Fruit fly (Drosophila melanogaster) whole organism, prepupa: ENCODE measurements around the gene ORMDL.

Source experiments
- Blimp-1 ChIP-seq: fragments of 200-800 bp; sonication (Bioruptor generic); optimal IDR thresholded peaks from 3 replicates; lab custom pipeline; 2017; ENCODE audit warnings: missing biosample characterization, missing genetic modification characterization, mild to moderate bottlenecking, moderate library complexity, missing genetic modification reagents
- CG10631 ChIP-seq: fragments of 200-800 bp; sonication (Bioruptor generic); optimal IDR thresholded peaks from 2 replicates; lab custom pipeline; 2016; ENCODE audit warnings: missing biosample characterization, missing genetic modification characterization
- CG10669 ChIP-seq: fragments of 200-800 bp; sonication (Bioruptor generic); optimal IDR thresholded peaks from 3 replicates; lab custom pipeline; 2018; ENCODE audit warnings: missing biosample characterization, mild to moderate bottlenecking, missing genetic modification characterization, moderate library complexity
- CG11294 ChIP-seq: fragments of 200-800 bp; sonication (Bioruptor generic); IDR thresholded peaks from 2 replicates; pipeline ENCODE4 v1.3.6; 2022; ENCODE audit warnings: missing biosample characterization, missing genetic modification characterization
- CG11762 ChIP-seq: fragments of 200-800 bp; sonication (Bioruptor generic); optimal IDR thresholded peaks from 3 replicates; lab custom pipeline; 2016; ENCODE audit warnings: missing biosample characterization, missing genetic modification characterization; ENCODE audit not compliant: insufficient read depth
- CG11902 ChIP-seq: fragments of 200-800 bp; sonication (Bioruptor generic); optimal IDR thresholded peaks from 3 replicates; lab custom pipeline; 2016; ENCODE audit warnings: missing biosample characterization, missing genetic modification characterization
- CG15336 ChIP-seq: fragments of 200-800 bp; sonication (Bioruptor generic); IDR thresholded peaks from 2 replicates; pipeline ENCODE4 v1.3.6; 2022; ENCODE audit warnings: missing biosample characterization, missing genetic modification characterization
- CG1621 ChIP-seq: fragments of 200-800 bp; sonication (Bioruptor generic); optimal IDR thresholded peaks from 3 replicates; lab custom pipeline; 2018; ENCODE audit warnings: missing biosample characterization, mild to moderate bottlenecking, missing genetic modification characterization
- CG16779 ChIP-seq: fragments of 200-800 bp; sonication (Bioruptor generic); optimal IDR thresholded peaks from 3 replicates; lab custom pipeline; 2017; ENCODE audit warnings: missing biosample characterization, mild to moderate bottlenecking, missing genetic modification characterization
- CG3032 ChIP-seq: fragments of 200-800 bp; optimal IDR thresholded peaks from 2 replicates; lab custom pipeline; 2019; ENCODE audit warnings: missing biosample characterization, mild to moderate bottlenecking, missing genetic modification characterization, moderate library complexity
- CG31627 ChIP-seq: fragments of 200-800 bp; sonication (Bioruptor generic); optimal IDR thresholded peaks from 3 replicates; lab custom pipeline; 2016; ENCODE audit warnings: missing biosample characterization, missing genetic modification characterization
- CG32006 ChIP-seq: fragments of 200-800 bp; sonication (Bioruptor generic); optimal IDR thresholded peaks from 3 replicates; lab custom pipeline; 2017; ENCODE audit warnings: missing biosample characterization, mild to moderate bottlenecking, missing genetic modification characterization
- CG34406 ChIP-seq: fragments of 200-800 bp; sonication (Bioruptor generic); optimal IDR thresholded peaks from 3 replicates; lab custom pipeline; 2016; ENCODE audit warnings: missing biosample characterization, missing genetic modification characterization
- CG3919 ChIP-seq: fragments of 200-800 bp; sonication (Bioruptor generic); optimal IDR thresholded peaks from 3 replicates; lab custom pipeline; 2016; ENCODE audit warnings: missing biosample characterization, missing genetic modification characterization
- CG4318 ChIP-seq: fragments of 200-800 bp; sonication (Bioruptor generic); optimal IDR thresholded peaks from 3 replicates; lab custom pipeline; 2017; ENCODE audit warnings: missing biosample characterization, mild to moderate bottlenecking, missing genetic modification characterization
- CG6163 ChIP-seq: fragments of 200-800 bp; sonication (Bioruptor generic); IDR thresholded peaks from 3 replicates; pipeline ENCODE4 v1.3.6; 2022; ENCODE audit warnings: missing biosample characterization, missing genetic modification characterization
- CG6276 ChIP-seq: fragments of 200-800 bp; sonication (Bioruptor generic); optimal IDR thresholded peaks from 2 replicates; lab custom pipeline; 2017; ENCODE audit warnings: missing biosample characterization, mild to moderate bottlenecking, missing genetic modification characterization
- CG6792 ChIP-seq: fragments of 200-800 bp; sonication (Bioruptor generic); optimal IDR thresholded peaks from 3 replicates; lab custom pipeline; 2016; ENCODE audit warnings: missing biosample characterization, missing genetic modification characterization
- CG7368 ChIP-seq: fragments of 200-800 bp; sonication (Bioruptor generic); optimal IDR thresholded peaks from 3 replicates; lab custom pipeline; 2016; ENCODE audit warnings: missing biosample characterization, missing genetic modification characterization
- CG8119 ChIP-seq: fragments of 200-800 bp; sonication (Bioruptor generic); IDR thresholded peaks from 3 replicates; pipeline ENCODE4 v1.3.6; 2022; ENCODE audit warnings: missing biosample characterization, missing genetic modification characterization
- CG9139 ChIP-seq: fragments of 200-800 bp; sonication (Bioruptor generic); optimal IDR thresholded peaks from 3 replicates; lab custom pipeline; 2017; ENCODE audit warnings: missing biosample characterization, mild to moderate bottlenecking, missing genetic modification characterization
- Eip78C ChIP-seq: fragments of 200-800 bp; sonication (Bioruptor generic); peaks from one replicate; lab custom pipeline; 2016; ENCODE audit warnings: missing biosample characterization, missing genetic modification characterization
- Ets21C ChIP-seq: fragments of 200-800 bp; sonication (Bioruptor generic); optimal IDR thresholded peaks from 3 replicates; lab custom pipeline; 2016; ENCODE audit warnings: missing biosample characterization, missing genetic modification characterization
- Ets96B ChIP-seq: fragments of 200-800 bp; optimal IDR thresholded peaks from 2 replicates; lab custom pipeline; 2019; ENCODE audit warnings: missing biosample characterization, mild to moderate bottlenecking, missing genetic modification characterization, moderate library complexity
- Gug ChIP-seq: fragments of 200-800 bp; sonication (Bioruptor generic); IDR thresholded peaks from 2 replicates; pipeline ENCODE4 v1.3.6; 2022; ENCODE audit warnings: missing biosample characterization, missing genetic modification characterization
- Hr38 ChIP-seq: sonication (Bioruptor generic); optimal IDR thresholded peaks from 2 replicates; lab custom pipeline; 2016; ENCODE audit warnings: missing biosample characterization, missing genetic modification characterization
- Hr39 ChIP-seq: fragments of 200-800 bp; sonication (Bioruptor generic); optimal IDR thresholded peaks from 2 replicates; lab custom pipeline; 2016; ENCODE audit warnings: missing biosample characterization, missing genetic modification characterization
- Hr4 ChIP-seq: fragments of 200-800 bp; sonication (Bioruptor generic); optimal IDR thresholded peaks from 3 replicates; lab custom pipeline; 2016; ENCODE audit warnings: missing biosample characterization, missing genetic modification characterization
- Met ChIP-seq: fragments of 200-800 bp; sonication (Bioruptor generic); optimal IDR thresholded peaks from 3 replicates; lab custom pipeline; 2016; ENCODE audit warnings: missing biosample characterization, missing genetic modification characterization
- Smox ChIP-seq: fragments of 200-800 bp; sonication (Bioruptor generic); optimal IDR thresholded peaks from 3 replicates; lab custom pipeline; 2016; ENCODE audit warnings: missing biosample characterization, missing genetic modification characterization
- Sox102F ChIP-seq: fragments of 200-800 bp; sonication (Bioruptor generic); optimal IDR thresholded peaks from 2 replicates; lab custom pipeline; 2016; ENCODE audit warnings: missing biosample characterization, mild to moderate bottlenecking, missing genetic modification characterization
- Sox14 ChIP-seq: fragments of 200-800 bp; sonication (Bioruptor generic); optimal IDR thresholded peaks from 3 replicates; lab custom pipeline; 2016; ENCODE audit warnings: missing biosample characterization, missing genetic modification characterization
- Sox15 ChIP-seq: fragments of 200-800 bp; sonication (Bioruptor generic); optimal IDR thresholded peaks from 3 replicates; lab custom pipeline; 2016; ENCODE audit warnings: missing biosample characterization, missing genetic modification characterization
- achi ChIP-seq: fragments of 200-800 bp; sonication (Bioruptor generic); optimal IDR thresholded peaks from 3 replicates; lab custom pipeline; 2016; ENCODE audit warnings: missing biosample characterization, missing genetic modification characterization
- cyc ChIP-seq: fragments of 200-800 bp; sonication (Bioruptor generic); optimal IDR thresholded peaks from 3 replicates; lab custom pipeline; 2016; ENCODE audit warnings: missing biosample characterization, missing genetic modification characterization
- dac ChIP-seq: fragments of 200-800 bp; sonication (Bioruptor generic); optimal IDR thresholded peaks from 2 replicates; lab custom pipeline; 2017; ENCODE audit warnings: missing biosample characterization, mild to moderate bottlenecking, missing genetic modification characterization
- dsx ChIP-seq: fragments of 200-800 bp; optimal IDR thresholded peaks from 3 replicates; lab custom pipeline; 2019; ENCODE audit warnings: missing biosample characterization, mild to moderate bottlenecking, missing genetic modification characterization, moderate library complexity; ENCODE audit not compliant: poor library complexity, severe bottlenecking
- esn ChIP-seq: fragments of 200-800 bp; sonication (Bioruptor generic); optimal IDR thresholded peaks from 2 replicates; lab custom pipeline; 2016; ENCODE audit warnings: missing biosample characterization, mild to moderate bottlenecking, missing genetic modification characterization, moderate library complexity
- lz ChIP-seq: fragments of 200-800 bp; sonication (Bioruptor generic); optimal IDR thresholded peaks from 3 replicates; lab custom pipeline; 2016; ENCODE audit warnings: missing biosample characterization, missing genetic modification characterization
- net ChIP-seq: fragments of 200-800 bp; sonication (Bioruptor generic); optimal IDR thresholded peaks from 3 replicates; lab custom pipeline; 2016; ENCODE audit warnings: missing biosample characterization, missing genetic modification characterization
- pdm3 ChIP-seq: fragments of 200-800 bp; sonication (Bioruptor generic); optimal IDR thresholded peaks from 3 replicates; lab custom pipeline; 2016; ENCODE audit warnings: missing biosample characterization, missing genetic modification characterization
- salr ChIP-seq, 2 experiments: fragments of 200-800 bp; sonication (Bioruptor generic); optimal IDR thresholded peaks; 3 replicates each; lab custom pipeline; 2016 to 2018; ENCODE audit warnings: missing biosample characterization in 2 of 2, missing genetic modification characterization in 2 of 2, mild to moderate bottlenecking in 1 of 2
- spab ChIP-seq: fragments of 200-800 bp; sonication (Bioruptor generic); optimal IDR thresholded peaks from 2 replicates; lab custom pipeline; 2017; ENCODE audit warnings: missing biosample characterization, mild to moderate bottlenecking, missing genetic modification characterization, missing genetic modification reagents
- ss ChIP-seq, 2 experiments: fragments of 200-800 bp; sonication (Bioruptor generic); optimal IDR thresholded peaks; 2 replicates in 1 of 2; 3 replicates in 1 of 2; lab custom pipeline; 2017 to 2018; ENCODE audit warnings: mild to moderate bottlenecking in 2 of 2, missing biosample characterization in 2 of 2, missing genetic modification characterization in 2 of 2, moderate library complexity in 1 of 2
- svp ChIP-seq: fragments of 200-800 bp; sonication (Bioruptor generic); peaks from one replicate; lab custom pipeline; 2016; ENCODE audit warnings: missing biosample characterization, missing genetic modification characterization
- vri ChIP-seq: fragments of 200-800 bp; sonication (Bioruptor generic); optimal IDR thresholded peaks from 3 replicates; lab custom pipeline; 2016; ENCODE audit warnings: missing biosample characterization, mild to moderate bottlenecking, missing genetic modification characterization

The ORMDL gene

DNA sequence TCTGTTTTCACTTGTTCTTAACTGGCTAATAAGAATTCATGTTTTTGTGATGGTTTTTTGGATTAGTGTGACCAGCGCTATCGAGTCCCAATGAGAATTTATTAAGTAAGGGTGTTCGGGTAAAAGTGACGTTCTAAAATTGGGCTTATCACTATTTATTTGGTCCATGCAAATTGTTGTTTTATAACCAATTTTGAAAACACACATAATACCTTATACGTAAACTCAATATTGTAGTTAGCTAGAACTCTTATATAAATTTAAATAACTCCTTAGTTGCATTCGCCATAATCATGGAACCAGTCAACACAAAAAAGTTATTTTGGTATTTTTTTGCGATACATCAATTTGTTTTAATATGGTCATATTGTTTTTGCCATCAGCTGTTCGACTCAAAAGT lies 44.6 kb downstream of the ORMDL start, which contains the start of the genes Als2 and CG11248 (continued):
- peak; percentile 86 for TF ChIP-seq Hr39
- peak; percentile 59; the same call in 2 of the 3 replicates for TF ChIP-seq CG6163 (GFP tag; lab: Robert Waterston, UW)
- no peak for TF ChIP-seq Smox
- no peak for TF ChIP-seq CG16779
- peak; percentile 75 for TF ChIP-seq CG10631 (GFP tag; lab: Kevin White, UChicago)
- peak; percentile 27 for TF ChIP-seq CG1621 (tag; lab: Kevin White, UChicago)
- TF ChIP-seq CG6276: no peak
- no peak for TF ChIP-seq Eip78C (GFP tag; lab: Kevin White, UChicago)
- peak; percentile 87 for TF ChIP-seq CG31627 (GFP tag; lab: Kevin White, UChicago)
- peak in 1 of 2 experiments; percentile 9 for TF ChIP-seq salr (GFP tag; optimal IDR thresholded peaks at IDR 0.05; lab: Kevin White, UChicago)
- no peak for TF ChIP-seq Hr4
- no peak for TF ChIP-seq Hr38
- TF ChIP-seq CG32006 (GFP tag; lab: Kevin White, UChicago): peak; percentile 73
- TF ChIP-seq CG8119 (GFP tag; lab: Robert Waterston, UW): no peak; the same call in 2 of the 3 replicates
- no peak for TF ChIP-seq CG9139
- peak; percentile 72 for TF ChIP-seq Ets96B (tag; lab: Kevin White, UChicago)

DNA sequence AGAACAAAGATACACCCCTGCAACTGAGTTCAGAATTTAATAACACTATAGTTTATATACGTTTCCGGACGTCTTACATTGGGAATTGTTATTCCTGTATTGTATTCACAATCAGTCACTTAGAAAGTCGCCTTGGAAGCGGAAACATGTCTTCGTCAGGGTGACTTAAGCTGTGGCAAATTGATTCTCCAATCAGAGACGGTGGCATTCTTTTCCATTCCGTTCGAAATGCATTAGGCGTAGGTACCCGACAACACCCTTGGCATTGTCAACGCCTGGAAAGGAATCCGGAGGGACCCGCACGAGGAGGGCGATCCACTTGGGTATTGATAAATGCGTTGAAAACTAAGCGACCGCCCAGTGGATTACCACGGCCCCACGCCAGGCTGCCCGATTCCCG lies 48.8 kb downstream of the ORMDL start, which contains the start of gene Sfp78E:
Sfp78E (minus strand) TSS at position 101 of the 400 bp plus-strand sequence.
- TF ChIP-seq CG3919 (GFP tag; lab: Kevin White, UChicago): no peak
- no peak for TF ChIP-seq Eip78C (GFP tag; lab: Kevin White, UChicago)
- no peak for TF ChIP-seq svp (GFP tag; lab: Kevin White, UChicago)
- no peak for TF ChIP-seq Ets96B (tag; lab: Kevin White, UChicago)
- no peak for TF ChIP-seq CG6792
- TF ChIP-seq vri (GFP tag; lab: Kevin White, UChicago): no peak
- TF ChIP-seq CG7368: no peak
- TF ChIP-seq Gug (GFP tag; lab: Robert Waterston, UW): no peak
- TF ChIP-seq ss (GFP tag; optimal IDR thresholded peaks at IDR 0.05; lab: Kevin White, UChicago): no peak
- no peak for TF ChIP-seq Hr38
- no peak for TF ChIP-seq CG11294 (GFP tag; lab: Robert Waterston, UW)
- TF ChIP-seq Met: no peak
- no peak for TF ChIP-seq CG34406 (GFP tag; lab: Kevin White, UChicago)
- no peak for TF ChIP-seq esn (GFP tag; lab: Kevin White, UChicago)
- no peak for TF ChIP-seq lz
- no peak for TF ChIP-seq Ets21C
- no peak for TF ChIP-seq pdm3 (GFP tag; lab: Kevin White, UChicago)

DNA sequence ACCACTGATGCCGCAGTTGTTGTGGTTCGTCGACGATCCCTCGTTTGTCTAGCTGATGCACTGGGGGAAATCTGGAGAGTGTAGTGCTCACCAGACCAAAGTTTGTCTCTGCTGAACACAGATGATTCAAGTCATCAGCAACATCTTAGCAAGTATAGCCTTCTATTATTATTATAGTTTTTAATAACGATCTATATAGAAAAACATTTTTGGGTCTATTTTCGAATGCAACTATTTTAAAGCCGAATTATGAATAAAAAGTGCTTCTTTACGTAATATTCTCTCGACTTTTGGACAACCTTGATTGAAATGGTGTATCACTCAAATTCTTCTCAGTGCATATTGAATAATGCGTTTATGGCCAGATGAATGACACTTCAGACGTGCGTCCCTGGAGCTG lies 50.6 kb downstream of the ORMDL start:
- TF ChIP-seq Sox14 (GFP tag; lab: Kevin White, UChicago) (peak; percentile 47), Blimp-1 (GFP tag; lab: Kevin White, UChicago) (no peak), Eip78C (GFP tag; lab: Kevin White, UChicago) (peak; percentile 95), CG3032 (tag; lab: Kevin White, UChicago) (peak; percentile 93), CG16779 (peak; percentile 53), spab (GFP tag; lab: Kevin White, UChicago) (peak; percentile 89), Hr38 (no peak), svp (GFP tag; lab: Kevin White, UChicago) (peak; percentile 56), CG15336 (GFP tag; lab: Robert Waterston, UW) (peak; percentile 49; the same call in 1 of the 2 replicates), dac (GFP tag; lab: Kevin White, UChicago) (no peak), vri (GFP tag; lab: Kevin White, UChicago) (no peak), Smox (peak; percentile 7), CG11762 (peak; percentile 52), CG7368 (peak; percentile 67), cyc (no peak), lz (peak; percentile 19), ss (GFP tag; optimal IDR thresholded peaks at IDR 0.05; lab: Kevin White, UChicago) (peak; percentile 91 to 93), CG3919 (GFP tag; lab: Kevin White, UChicago) (peak; percentile 73), CG9139 (peak; percentile 72), CG1621 (tag; lab: Kevin White, UChicago) (peak; percentile 70), CG10631 (GFP tag; lab: Kevin White, UChicago) (peak; percentile 84), Sox102F (GFP tag; lab: Kevin White, UChicago) (no peak), CG4318 (GFP tag; lab: Kevin White, UChicago) (peak; percentile 33), Sox15 (GFP tag; lab: Kevin White, UChicago) (peak; percentile 34), net (GFP tag; lab: Kevin White, UChicago) (peak; percentile 67), CG10669 (GFP tag; lab: Kevin White, UChicago) (peak; percentile 89), CG34406 (GFP tag; lab: Kevin White, UChicago) (peak; percentile 54), Ets21C (no peak), CG11902 (GFP tag; lab: Kevin White, UChicago) (peak; percentile 13), dsx (GFP tag; lab: Kevin White, UChicago) (peak; percentile 88), CG31627 (GFP tag; lab: Kevin White, UChicago) (no peak), achi (GFP tag; lab: Kevin White, UChicago) (peak; percentile 74), CG6163 (GFP tag; lab: Robert Waterston, UW) (0 out of 3 replicates have a peak, but pooled peaks have one; percentile 25)
